Worm (Caenorhabditis elegans) whole organism, L2 larva: ENCODE measurements around the gene VY10G11R.1.

Source experiments
- R02D3.7 ChIP-seq: fragments of 150-350 bp; optimal IDR thresholded peaks from 2 replicates; lab custom pipeline; 2014; ENCODE audit warnings: missing biosample characterization, missing genetic modification characterization
- ama-1 ChIP-seq: fragments of 150-350 bp; optimal IDR thresholded peaks from 2 replicates; lab custom pipeline; 2018; ENCODE audit warnings: inconsistent platforms
- ceh-82 ChIP-seq: fragments of 150-350 bp; optimal IDR thresholded peaks from 2 replicates; lab custom pipeline; 2014; ENCODE audit warnings: missing biosample characterization, missing genetic modification characterization
- egl-27 ChIP-seq: sonication (generic microtip); optimal IDR thresholded peaks from 3 replicates; lab custom pipeline; 2017; ENCODE audit warnings: missing biosample characterization, missing genetic modification reagents, missing genetic modification characterization
- elt-3 ChIP-seq: sonication (generic microtip); optimal IDR thresholded peaks from 2 replicates; lab custom pipeline; 2017; ENCODE audit warnings: missing biosample characterization, missing genetic modification characterization
- lsy-2 ChIP-seq, 2 experiments: fragments of 150-350 bp in 1 of 2; sonication (generic microtip) in 1 of 2; optimal IDR thresholded peaks; 2 replicates each; lab custom pipeline; 2014 to 2017; ENCODE audit warnings: missing biosample characterization in 2 of 2, missing genetic modification characterization in 2 of 2
- nhr-11 ChIP-seq: fragments of 150-350 bp; optimal IDR thresholded peaks from 2 replicates; lab custom pipeline; 2014; ENCODE audit warnings: missing biosample characterization, missing genetic modification characterization
- peb-1 ChIP-seq: fragments of 150-350 bp; optimal IDR thresholded peaks from 2 replicates; lab custom pipeline; 2014; ENCODE audit warnings: missing biosample characterization, missing genetic modification characterization
- skn-1 ChIP-seq: sonication (generic microtip); optimal IDR thresholded peaks from 2 replicates; lab custom pipeline; 2017; ENCODE audit warnings: missing biosample characterization, missing genetic modification characterization
- snpc-4 ChIP-seq: fragments of 150-350 bp; optimal IDR thresholded peaks from 2 replicates; lab custom pipeline; 2014; ENCODE audit warnings: missing biosample characterization, missing genetic modification characterization
- unc-39 ChIP-seq: fragments of 150-350 bp; optimal IDR thresholded peaks from 2 replicates; lab custom pipeline; 2014; ENCODE audit warnings: missing biosample characterization, missing genetic modification characterization
- unc-62 ChIP-seq: fragments of 150-350 bp; optimal IDR thresholded peaks from 2 replicates; lab custom pipeline; 2014; ENCODE audit warnings: missing biosample characterization, missing genetic modification reagents, missing genetic modification characterization
- ztf-11 ChIP-seq: sonication (generic microtip); optimal IDR thresholded peaks from 2 replicates; lab custom pipeline; 2017; ENCODE audit warnings: missing biosample characterization, missing genetic modification characterization

DNA sequence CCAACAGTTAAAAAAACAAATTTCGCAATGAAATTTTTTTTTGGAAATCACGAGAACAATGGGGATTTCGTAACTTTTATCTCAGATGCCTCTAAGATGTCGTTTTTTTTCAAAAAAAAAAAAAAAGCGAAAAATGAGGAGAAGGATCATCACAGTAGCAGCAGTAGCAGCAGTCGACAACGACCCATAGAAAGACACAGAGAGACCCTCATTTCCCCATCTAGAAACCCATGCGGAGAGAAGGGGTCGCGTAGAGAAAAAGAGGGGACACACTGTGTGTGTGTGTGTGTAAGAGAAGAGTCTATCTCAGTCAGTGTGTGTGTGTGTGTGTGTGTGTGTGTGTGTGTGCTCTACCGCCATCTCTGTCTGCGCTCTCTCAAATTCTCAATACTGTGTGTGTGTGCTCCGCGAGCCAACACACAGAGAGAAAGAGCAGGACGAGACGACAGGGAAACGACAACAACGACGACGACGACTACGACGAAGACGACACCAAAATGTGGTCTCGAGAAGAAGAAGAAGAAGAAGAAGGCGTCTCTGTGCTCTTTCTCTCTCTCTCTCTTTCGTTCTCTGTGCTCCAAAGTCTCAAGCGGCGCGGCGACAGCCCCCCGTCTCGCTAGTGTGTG is 20.7 kb upstream of the VY10G11R.1 start:
- TF ChIP-seq peb-1 (tag; lab: Kevin White, UChicago) (no peak), ztf-11 (no peak), unc-62 (GFP tag; lab: Kevin White, UChicago) (no peak), snpc-4 (tag; lab: Kevin White, UChicago) (peak; percentile 56), skn-1 (tag; lab: Kevin White, UChicago) (no peak), elt-3 (tag; lab: Kevin White, UChicago) (no peak), R02D3.7 (tag; lab: Kevin White, UChicago) (no peak), nhr-11 (tag; lab: Kevin White, UChicago) (no peak), egl-27 (peak; percentile 41), ceh-82 (tag; lab: Kevin White, UChicago) (no peak), lsy-2 (tag; optimal IDR thresholded peaks at IDR 0.05; lab: Kevin White, UChicago) (peak; percentile 40 to 70), unc-39 (tag; lab: Kevin White, UChicago) (peak; percentile 21), ama-1 (lab: Kevin White, UChicago) (peak; percentile 9)
